Worm (Caenorhabditis elegans) whole organism, dauer: Measurements from ENCODE around the gene col-174.

Experiments
- unc-62 ChIP-seq: sonication (generic microtip); optimal IDR thresholded peaks from 2 replicates; lab custom pipeline; 2017; ENCODE audit warnings: missing biosample characterization, missing genetic modification reagents, missing genetic modification characterization

col-174 gene

DNA sequence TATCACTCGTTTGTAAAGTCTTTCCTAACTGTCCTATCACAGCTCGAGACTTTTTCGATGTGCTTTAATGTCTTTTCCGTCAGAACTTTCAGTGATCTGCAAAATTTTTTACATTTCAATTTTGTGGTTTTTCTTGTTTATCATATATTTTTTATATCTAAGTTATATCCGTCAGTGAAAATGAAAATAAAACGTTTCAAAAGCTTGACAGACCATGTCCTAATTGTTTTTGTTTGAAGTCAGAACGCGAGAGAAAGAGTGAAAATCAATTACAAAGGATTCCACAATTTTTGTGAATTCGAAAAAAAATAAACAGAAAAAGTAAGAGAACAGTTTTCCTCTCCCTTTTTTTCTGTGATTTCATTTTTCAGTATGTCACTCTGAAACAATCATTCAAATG lies 1.5 kb downstream of the col-174 start, which contains the start of gene F46C8.1:
F46C8.1 (plus strand) TSS at position 301 of the 400 bp plus-strand sequence.
- TF ChIP-seq unc-62 (GFP tag; lab: Kevin White, UChicago) = no peak

DNA sequence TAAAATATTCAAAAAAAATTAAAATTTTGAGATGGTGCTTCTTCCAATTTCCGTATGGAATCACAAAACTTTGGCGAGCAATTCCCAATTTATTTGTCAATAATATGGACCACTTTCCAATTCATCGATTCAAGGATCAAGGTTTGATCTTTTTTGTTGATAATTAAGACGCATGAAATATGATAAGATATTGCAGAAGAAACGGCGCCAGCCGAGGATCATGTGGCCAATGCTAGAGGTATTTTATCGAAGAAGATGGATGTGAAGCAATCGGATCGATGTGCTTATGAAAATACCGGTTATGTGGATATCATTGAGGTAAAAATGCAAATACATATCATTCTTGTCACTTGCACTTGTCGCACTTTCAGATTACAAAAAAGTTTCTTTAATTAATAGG lies 3.8 kb downstream of the col-174 start:
- no peak for TF ChIP-seq unc-62 (GFP tag; lab: Kevin White, UChicago)

DNA sequence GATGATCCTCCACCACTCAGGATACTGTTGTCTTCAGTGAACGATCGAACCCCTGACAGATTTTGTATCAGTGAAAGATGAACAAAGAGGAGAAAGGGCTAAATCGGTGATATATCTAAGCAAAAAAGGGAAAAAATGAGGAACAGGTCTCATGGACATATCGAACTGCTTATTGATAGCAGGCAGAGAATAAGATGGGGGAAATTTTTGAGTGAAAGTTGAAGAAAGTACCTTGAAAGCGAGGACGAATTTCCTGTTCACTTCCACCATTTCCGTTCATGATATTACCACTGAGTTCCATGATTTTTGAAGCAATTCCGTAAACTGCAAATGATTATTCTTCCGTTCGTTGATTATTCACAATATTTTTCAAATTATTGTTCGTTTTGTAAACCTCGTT lies 6.7 kb downstream of the col-174 start:
- no peak for TF ChIP-seq unc-62 (GFP tag; lab: Kevin White, UChicago)

DNA sequence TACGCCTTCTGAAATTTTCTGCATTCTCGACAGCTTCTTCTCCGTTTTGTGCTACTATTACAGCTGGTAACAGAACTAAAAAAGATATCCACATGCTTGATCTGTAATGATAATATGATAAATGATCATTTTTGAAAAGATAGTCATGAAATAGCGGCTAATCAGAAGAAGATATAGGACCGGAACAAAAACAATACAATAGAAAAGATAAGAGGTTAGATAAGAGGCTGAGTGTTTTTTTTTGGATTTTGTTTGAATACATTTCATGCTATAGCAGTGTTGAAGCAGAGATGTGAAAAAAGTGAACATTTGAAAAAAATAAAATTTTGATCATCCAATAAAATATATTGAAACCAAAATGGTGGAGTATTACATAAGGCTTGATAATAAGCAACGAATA lies 7.7 kb downstream of the col-174 start, which contains the start of gene F46C8.8:
F46C8.8 (minus strand) TSS at position 101 of the 400 bp plus-strand sequence.
- TF ChIP-seq unc-62 (GFP tag; lab: Kevin White, UChicago) = no peak

DNA sequence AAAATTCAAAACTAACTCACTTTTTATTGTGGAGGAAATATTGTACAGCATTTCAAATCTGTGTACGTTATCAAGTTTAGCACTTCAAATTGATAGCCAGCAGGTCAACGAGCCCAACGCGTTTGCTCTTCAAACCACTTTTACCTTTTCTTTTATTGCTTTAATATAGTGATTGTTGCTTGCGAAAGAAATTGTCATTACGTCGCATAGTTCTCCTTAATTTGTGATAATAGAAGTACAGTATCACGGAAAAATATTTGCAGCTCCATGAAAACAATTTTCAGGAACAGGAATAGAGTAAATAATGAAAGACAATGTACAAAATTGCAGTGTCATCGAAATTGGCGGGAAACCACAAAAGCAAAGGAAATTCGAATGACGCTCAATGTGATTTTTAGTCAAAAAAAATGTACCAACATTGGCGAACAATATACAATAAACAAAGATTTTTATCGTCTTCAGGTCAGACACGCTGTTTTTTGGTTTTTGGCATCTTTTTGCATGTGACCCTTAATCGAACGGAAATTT lies 12.4 kb downstream of the col-174 start, which contains the start of the genes PDB1.1 and F08C6.5:
PDB1.1 (minus strand) TSS at position 158 of the 528 bp plus-strand sequence.
F08C6.5 (plus strand) TSS at position 478 of the 528 bp plus-strand sequence.
- no peak for TF ChIP-seq unc-62 (GFP tag; lab: Kevin White, UChicago)

DNA sequence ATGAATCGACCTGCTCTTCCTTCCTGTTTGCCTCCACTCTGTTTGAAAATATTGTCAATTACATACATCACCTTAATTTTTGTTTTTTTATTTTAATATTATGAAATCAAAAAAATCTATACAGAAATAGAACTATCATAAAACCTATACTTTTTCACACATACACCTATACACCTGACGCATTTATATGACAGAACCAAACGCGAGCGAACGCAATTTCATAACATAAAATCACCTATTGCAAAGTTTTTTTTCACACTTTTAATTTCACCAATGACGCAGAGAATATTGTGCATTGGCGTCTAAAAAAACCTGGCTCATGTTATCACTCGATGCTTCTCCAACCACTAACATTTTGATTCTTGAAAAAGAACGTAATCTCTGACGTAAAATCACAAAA lies 15.4 kb downstream of the col-174 start:
- TF ChIP-seq unc-62 (GFP tag; lab: Kevin White, UChicago) = no peak

DNA sequence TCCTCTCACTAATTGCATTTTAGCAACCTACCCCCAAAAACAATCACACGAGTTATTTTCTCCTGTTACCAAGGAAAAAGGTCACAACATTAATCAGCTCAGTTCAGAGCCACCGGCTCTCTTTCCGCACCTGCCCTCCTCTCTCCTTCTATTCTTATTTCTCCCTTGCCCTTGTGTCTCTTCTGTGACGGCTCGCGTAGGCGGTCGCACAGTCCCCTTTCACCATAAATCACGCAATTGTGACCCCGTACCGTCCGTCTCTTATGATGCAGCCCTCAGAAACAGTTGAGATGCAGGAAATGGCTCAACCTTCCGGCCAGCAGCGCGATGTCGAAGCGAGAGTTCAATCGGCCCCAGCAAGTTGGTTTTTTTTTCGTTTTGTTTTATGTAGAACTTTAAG lies 16.0 kb downstream of the col-174 start, which contains the start of gene sto-1:
sto-1 (plus strand) TSS at position 200 of the 400 bp plus-strand sequence.
- no peak for TF ChIP-seq unc-62 (GFP tag; lab: Kevin White, UChicago)

DNA sequence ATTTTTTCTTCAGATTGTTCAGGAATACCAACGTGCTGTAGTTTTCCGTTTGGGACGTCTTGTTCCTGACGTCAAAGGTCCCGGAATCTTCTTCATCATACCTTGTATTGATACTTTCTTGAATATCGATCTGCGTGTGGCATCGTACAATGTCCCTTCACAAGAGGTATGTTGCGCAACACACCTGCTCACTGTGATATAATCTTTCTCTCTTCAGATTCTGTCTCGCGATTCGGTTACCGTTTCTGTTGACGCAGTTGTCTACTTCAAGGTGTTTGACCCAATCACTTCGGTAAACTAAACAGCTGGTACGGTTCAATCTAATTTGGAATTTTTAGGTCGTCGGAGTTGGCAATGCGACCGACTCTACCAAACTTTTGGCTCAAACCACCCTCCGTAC lies 16.8 kb downstream of the col-174 start:
- no peak for TF ChIP-seq unc-62 (GFP tag; lab: Kevin White, UChicago)

DNA sequence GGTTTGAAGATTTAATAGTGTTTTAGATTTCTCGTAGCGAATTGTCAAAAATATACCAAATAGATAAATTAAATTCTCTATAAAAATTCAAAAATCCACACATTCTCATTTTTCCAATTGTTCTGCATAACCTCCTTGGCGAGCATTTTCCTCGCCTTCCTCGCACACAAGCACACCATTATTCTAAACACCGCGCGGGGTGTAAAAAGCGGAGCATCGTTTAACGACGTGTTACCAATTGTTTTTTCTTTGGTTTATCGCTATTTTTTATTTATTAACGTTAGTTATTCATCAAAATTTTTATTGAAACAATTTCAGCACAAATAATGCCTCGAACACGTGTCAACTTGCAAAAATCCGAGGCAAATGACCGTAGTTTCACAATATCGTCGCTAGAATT lies 18.4 kb downstream of the col-174 start, which contains the start of gene vps-52:
vps-52 (plus strand) TSS at position 319 of the 400 bp plus-strand sequence.
- TF ChIP-seq unc-62 (GFP tag; lab: Kevin White, UChicago) = no peak

DNA sequence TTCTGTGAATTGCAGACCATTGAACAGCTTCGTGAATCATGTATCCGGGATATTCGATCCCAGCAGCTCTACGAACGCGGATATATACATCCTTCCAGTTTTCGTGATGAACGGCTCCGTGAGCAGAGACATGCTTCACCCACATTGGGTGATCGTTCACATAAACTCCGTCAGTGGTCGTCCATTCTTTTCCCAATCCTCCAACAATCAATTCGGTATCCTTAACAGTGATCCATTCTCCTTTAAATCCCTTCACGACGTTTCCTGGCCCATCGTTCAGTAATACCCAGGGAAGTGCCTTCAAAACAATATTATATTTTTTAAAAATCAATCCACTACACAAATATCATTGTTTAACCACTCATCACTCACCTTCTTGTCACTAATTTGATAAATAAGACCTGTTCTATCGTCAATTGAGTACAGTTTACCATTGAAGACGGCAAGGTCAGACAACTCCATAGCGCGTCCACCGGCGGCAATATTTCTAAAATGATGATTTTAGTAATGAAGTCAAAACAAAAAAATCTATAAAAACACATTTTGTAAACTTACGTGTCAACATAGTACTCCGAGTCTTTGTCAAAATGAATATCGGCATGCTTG lies 22.2 kb downstream of the col-174 start:
- no peak for TF ChIP-seq unc-62 (GFP tag; lab: Kevin White, UChicago)

DNA sequence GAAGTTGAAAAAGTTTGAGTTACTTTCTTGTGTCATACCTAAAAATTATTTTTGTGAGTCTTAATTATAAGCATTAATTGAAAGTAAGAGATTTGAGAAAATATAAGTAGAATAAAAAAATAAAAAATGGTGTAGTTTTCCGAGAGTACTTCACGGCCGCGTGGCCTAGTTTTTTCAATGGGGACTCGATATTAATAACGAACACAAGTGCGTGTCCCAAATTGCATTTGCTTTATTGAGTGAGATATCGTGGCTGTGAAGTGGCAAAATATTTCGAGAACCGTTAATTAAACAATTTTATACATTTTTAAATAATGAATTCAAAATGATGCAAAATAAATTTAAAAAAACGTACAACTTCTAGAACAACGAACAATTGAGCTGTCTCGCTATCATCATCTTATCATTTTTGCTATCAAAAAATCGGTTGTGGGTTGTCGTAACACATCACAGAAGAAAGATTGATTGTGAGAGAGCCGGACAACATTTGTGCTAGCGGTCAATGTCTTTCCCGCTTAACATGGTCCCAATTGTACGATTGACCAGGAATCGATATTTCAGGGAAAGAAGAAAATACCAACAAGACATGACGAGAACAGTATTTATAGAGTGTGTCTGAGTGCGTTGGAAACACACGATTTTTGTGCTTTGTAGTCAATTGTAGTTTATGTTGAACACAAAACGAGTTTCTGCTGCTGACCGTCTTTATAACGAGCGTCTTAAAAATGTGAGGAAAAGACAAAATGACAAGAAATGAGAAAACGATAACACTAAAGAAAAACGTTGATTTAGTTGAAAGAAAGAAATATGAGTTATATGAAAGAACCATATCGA lies 23.3 kb downstream of the col-174 start, which contains the start of gene apy-1:
apy-1 (minus strand) TSS at position 38 of the 834 bp plus-strand sequence.
- TF ChIP-seq unc-62 (GFP tag; lab: Kevin White, UChicago) = no peak

DNA sequence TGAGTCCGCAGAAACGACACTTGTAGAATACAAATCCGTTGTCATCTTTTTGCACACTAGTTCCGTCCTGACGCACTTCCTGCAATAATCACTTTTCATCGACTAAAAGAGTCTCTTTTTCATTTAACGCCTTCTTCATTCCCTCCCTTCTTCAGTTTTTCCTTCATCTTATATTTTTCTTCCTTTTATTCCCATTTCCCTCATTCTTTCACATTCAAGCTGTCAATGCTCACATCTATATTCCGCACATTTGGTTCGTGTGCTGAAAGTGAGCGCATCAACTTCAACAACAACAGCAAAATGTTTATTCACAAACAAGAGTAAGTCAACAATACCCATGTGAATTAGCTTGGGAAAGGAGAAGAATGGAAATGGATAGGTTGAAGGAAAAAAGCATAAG lies 25.4 kb downstream of the col-174 start, which contains the start of gene pcyt-1:
pcyt-1 (plus strand) TSS at position 301 of the 400 bp plus-strand sequence.
- no peak for TF ChIP-seq unc-62 (GFP tag; lab: Kevin White, UChicago)

DNA sequence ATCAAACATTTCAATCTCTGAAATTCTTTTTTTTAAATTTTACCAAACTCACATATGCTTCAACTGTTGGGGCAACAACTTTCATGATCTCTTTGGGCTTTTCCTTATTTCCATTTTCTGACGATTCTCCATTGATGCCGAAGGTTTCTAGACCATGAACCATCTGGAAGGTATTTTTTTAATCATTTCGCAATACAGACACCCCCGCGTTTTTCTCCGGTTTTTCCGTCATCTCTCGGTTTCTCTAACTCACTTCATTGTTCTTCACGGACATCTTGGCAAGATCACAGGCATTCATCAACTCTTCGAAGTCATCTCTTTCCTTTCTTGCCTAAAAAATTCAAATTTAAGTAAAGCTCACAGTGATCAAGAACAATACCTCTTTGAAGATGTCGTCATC lies 26.6 kb downstream of the col-174 start:
- TF ChIP-seq unc-62 (GFP tag; lab: Kevin White, UChicago) = no peak

DNA sequence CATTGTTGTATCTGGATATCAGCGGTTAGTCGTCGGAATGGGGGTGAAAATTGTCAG lies 26.8 kb downstream of the col-174 start, which contains the start of the genes unc-98 and F08C6.18:
unc-98 (minus strand) TSS at position 48 of the 57 bp plus-strand sequence.
F08C6.18 (minus strand) TSS at position 57 of the 57 bp plus-strand sequence.
- no peak for TF ChIP-seq unc-62 (GFP tag; lab: Kevin White, UChicago)

DNA sequence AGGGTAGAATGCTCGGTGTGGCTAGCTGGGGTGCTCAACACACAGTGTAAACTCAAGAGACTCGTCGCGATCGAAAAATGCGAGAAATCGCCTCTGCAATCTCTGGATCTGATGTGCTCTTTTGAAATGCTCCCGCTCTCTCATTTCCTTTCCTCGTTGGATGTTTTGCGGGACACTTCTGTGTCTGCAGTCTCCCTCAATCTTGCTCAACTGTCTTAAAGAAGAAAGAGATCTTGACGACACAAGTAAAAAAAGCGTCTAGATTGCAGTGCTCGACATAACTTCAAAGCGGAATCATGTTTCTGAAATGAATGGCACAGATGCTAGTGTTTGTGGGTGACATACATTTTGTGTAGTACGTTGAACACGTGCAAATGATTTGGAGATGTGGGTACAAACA lies 27.0 kb downstream of the col-174 start:
- TF ChIP-seq unc-62 (GFP tag; lab: Kevin White, UChicago) = no peak

DNA sequence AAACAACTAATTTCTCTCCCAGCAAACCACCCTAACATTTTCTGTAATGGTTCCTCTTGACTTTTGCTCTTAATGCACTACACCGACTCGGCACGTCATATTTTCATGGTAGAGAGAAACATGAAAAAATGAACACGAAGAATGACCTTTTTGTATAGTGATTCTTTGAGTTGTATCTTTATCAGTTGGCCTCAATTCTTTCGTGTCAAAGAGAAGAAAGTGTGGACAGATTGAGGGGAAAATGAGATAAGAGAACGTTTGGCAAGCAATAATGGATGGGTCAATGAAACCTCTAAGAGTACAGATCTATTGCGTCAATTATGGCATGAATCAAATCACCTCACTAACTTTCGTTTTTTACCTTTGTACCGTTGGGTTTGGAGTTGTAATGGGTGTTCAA lies 29.3 kb downstream of the col-174 start:
- no peak for TF ChIP-seq unc-62 (GFP tag; lab: Kevin White, UChicago)
